Worm (Caenorhabditis elegans) whole organism, mixed stage, embryonic: ENCODE data around the gene mca-1.

Experiments used
- ceh-39 ChIP-seq: fragments of 150-350 bp; optimal IDR thresholded peaks from 2 replicates; lab custom pipeline; 2014; ENCODE audit warnings: missing biosample characterization, missing genetic modification characterization
- drap-1 ChIP-seq: fragments of 200-800 bp; sonication (Bioruptor generic); optimal IDR thresholded peaks from 3 replicates; lab custom pipeline; 2018; ENCODE audit warnings: mild to moderate bottlenecking, missing genetic modification characterization, missing compliant biosample characterization
- lin-13 ChIP-seq: fragments of 150-350 bp; optimal IDR thresholded peaks from 2 replicates; lab custom pipeline; 2014; ENCODE audit warnings: missing biosample characterization, missing genetic modification characterization
- lin-32 ChIP-seq: fragments of 200-800 bp; sonication (Bioruptor generic); optimal IDR thresholded peaks from 2 replicates; lab custom pipeline; 2018; ENCODE audit warnings: mild to moderate bottlenecking, missing genetic modification characterization, missing compliant biosample characterization
- lsy-2 ChIP-seq: fragments of 150-350 bp; optimal IDR thresholded peaks from 2 replicates; lab custom pipeline; 2014; ENCODE audit warnings: missing biosample characterization, missing genetic modification characterization
- pha-4 ChIP-seq: fragments of 150-350 bp; optimal IDR thresholded peaks from 2 replicates; lab custom pipeline; 2018; ENCODE audit warnings: missing biosample characterization, missing genetic modification reagents, missing genetic modification characterization
- unc-39 ChIP-seq: fragments of 150-350 bp; optimal IDR thresholded peaks from 2 replicates; lab custom pipeline; 2014; ENCODE audit warnings: missing biosample characterization, missing genetic modification characterization

- TF ChIP-seq lin-32 (GFP tag; lab: Kevin White, UChicago) = no peak
- TF ChIP-seq pha-4 (tag; lab: Kevin White, UChicago) = no peak
- no peak for TF ChIP-seq unc-39
- no peak for TF ChIP-seq lsy-2 (tag; lab: Kevin White, UChicago)
- TF ChIP-seq drap-1 (GFP tag; lab: Kevin White, UChicago) = no peak
- TF ChIP-seq lin-13 (tag; lab: Kevin White, UChicago) = no peak
- TF ChIP-seq ceh-39 (tag; lab: Kevin White, UChicago) = no peak
Measured at ce11 chrIV:9683433-9683832, 48.7 kb upstream of the mca-1 start, which contains the start of the genes htas-1 and ZK1251.3.
